Worm (Caenorhabditis elegans) whole organism, L1 larva: ENCODE measurements around the gene lro-1.

Source experiments
- egl-27 ChIP-seq, 2 experiments: fragments of 150-350 bp in 1 of 2; sonication (generic microtip); optimal IDR thresholded peaks; 3 replicates each; lab custom pipeline; 2017 to 2018; ENCODE audit warnings: missing biosample characterization in 2 of 2, missing genetic modification characterization in 2 of 2, missing genetic modification reagents in 2 of 2
- fkh-10 ChIP-seq: sonication (generic microtip); optimal IDR thresholded peaks from 2 replicates; lab custom pipeline; 2017; ENCODE audit warnings: missing biosample characterization, missing genetic modification reagents, missing genetic modification characterization
- fos-1 ChIP-seq: fragments of 150-350 bp; optimal IDR thresholded peaks from 2 replicates; lab custom pipeline; 2014; ENCODE audit warnings: missing biosample characterization, missing genetic modification characterization
- lin-15B ChIP-seq: fragments of 150-350 bp; sonication (generic microtip); optimal IDR thresholded peaks from 3 replicates; lab custom pipeline; 2014; ENCODE audit warnings: missing biosample characterization, missing genetic modification characterization
- lin-35 ChIP-seq, 2 experiments: fragments of 150-350 bp; optimal IDR thresholded peaks; 2 replicates each; lab custom pipeline; 2014; ENCODE audit warnings: missing biosample characterization in 2 of 2, missing genetic modification characterization in 2 of 2, missing genetic modification reagents in 2 of 2
- nhr-11 ChIP-seq: fragments of 150-350 bp; optimal IDR thresholded peaks from 2 replicates; lab custom pipeline; 2014; ENCODE audit warnings: missing biosample characterization, missing genetic modification characterization
- nhr-237 ChIP-seq: fragments of 150-350 bp; optimal IDR thresholded peaks from 2 replicates; lab custom pipeline; 2014; ENCODE audit warnings: missing biosample characterization, missing genetic modification characterization
- nhr-85 ChIP-seq: sonication (generic microtip); peaks from one replicate; lab custom pipeline; 2016; ENCODE audit warnings: missing genetic modification characterization, inconsistent platforms, missing compliant biosample characterization
- rnt-1 ChIP-seq: sonication (generic microtip); optimal IDR thresholded peaks from 2 replicates; lab custom pipeline; 2016; ENCODE audit warnings: mild to moderate bottlenecking, missing genetic modification characterization, moderate library complexity, missing compliant biosample characterization
- tbx-2 ChIP-seq: sonication (generic microtip); optimal IDR thresholded peaks from 2 replicates; lab custom pipeline; 2016; ENCODE audit warnings: missing genetic modification characterization, missing compliant biosample characterization
- unc-62 ChIP-seq: fragments of 150-350 bp; optimal IDR thresholded peaks from 2 replicates; lab custom pipeline; 2014; ENCODE audit warnings: missing biosample characterization, missing genetic modification reagents, missing genetic modification characterization

ce11 chrX:6247869-6248268, 24.0 kb upstream of the lro-1 start:
- no peak for TF ChIP-seq nhr-237
- TF ChIP-seq fos-1 (tag; lab: Kevin White, UChicago) = no peak
- TF ChIP-seq fkh-10 (GFP tag; lab: Kevin White, UChicago) = peak; percentile 11
- no peak for TF ChIP-seq nhr-11 (tag; lab: Kevin White, UChicago)
- no peak for TF ChIP-seq nhr-85 (tag; lab: Kevin White, UChicago)
- TF ChIP-seq tbx-2 (tag; lab: Kevin White, UChicago) = peak; percentile 35
- TF ChIP-seq lin-15B (tag; lab: Kevin White, UChicago) = no peak
- TF ChIP-seq rnt-1 = no peak
- TF ChIP-seq lin-35 (GFP tag; optimal IDR thresholded peaks at IDR 0.05; lab: Kevin White, UChicago) = no peak
- no peak for TF ChIP-seq unc-62 (GFP tag; lab: Kevin White, UChicago)
- TF ChIP-seq egl-27 (tag; optimal IDR thresholded peaks at IDR 0.05; lab: Kevin White, UChicago) = no peak
